Fruit fly (Drosophila melanogaster): ENCODE data around the gene Fbxl4.

DNA sequence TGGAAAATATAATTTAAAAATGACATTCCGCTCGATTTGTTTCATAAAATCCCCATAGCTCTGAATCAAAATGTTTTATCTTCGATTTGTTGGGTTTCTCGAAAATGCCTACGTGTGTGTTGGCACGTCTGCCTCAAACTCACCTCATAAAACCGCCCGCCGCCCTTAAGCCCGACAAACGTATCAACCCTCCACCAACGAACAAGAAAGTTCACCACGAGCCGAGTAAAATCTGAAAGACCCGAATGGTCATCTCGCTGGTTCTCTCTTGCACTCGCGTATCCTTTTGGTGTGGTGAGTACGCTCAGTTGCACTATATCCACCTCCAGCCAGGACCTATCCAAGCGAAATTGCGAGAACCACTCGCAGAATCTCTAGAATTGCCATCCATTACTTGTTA is 15.7 kb downstream of the Fbxl4 start:
- TF ChIP-seq Pif1A (GFP tag; optimal IDR thresholded peaks at IDR 0.05) (no peak), CG34367 (tag; optimal IDR thresholded peaks at IDR 0.05) (no peak)

All from whole organism, pupa.